Worm (Caenorhabditis elegans) whole organism, L2 larva: Measurements from ENCODE around the gene kdin-1.

Experiments
- ZK546.5 ChIP-seq: sonication (generic microtip); optimal IDR thresholded peaks from 2 replicates; lab custom pipeline; 2017; ENCODE audit warnings: missing biosample characterization, missing genetic modification characterization
- ama-1 ChIP-seq: fragments of 150-350 bp; optimal IDR thresholded peaks from 2 replicates; lab custom pipeline; 2018; ENCODE audit warnings: inconsistent platforms
- ceh-82 ChIP-seq: fragments of 150-350 bp; optimal IDR thresholded peaks from 2 replicates; lab custom pipeline; 2014; ENCODE audit warnings: missing biosample characterization, missing genetic modification characterization
- elt-3 ChIP-seq: sonication (generic microtip); optimal IDR thresholded peaks from 2 replicates; lab custom pipeline; 2017; ENCODE audit warnings: missing biosample characterization, missing genetic modification characterization
- nhr-23 ChIP-seq: fragments of 150-350 bp; optimal IDR thresholded peaks from 2 replicates; lab custom pipeline; 2014; ENCODE audit warnings: missing biosample characterization, missing genetic modification reagents, missing genetic modification characterization
- skn-1 ChIP-seq: sonication (generic microtip); optimal IDR thresholded peaks from 2 replicates; lab custom pipeline; 2017; ENCODE audit warnings: missing biosample characterization, missing genetic modification characterization
- snpc-4 ChIP-seq: fragments of 150-350 bp; optimal IDR thresholded peaks from 2 replicates; lab custom pipeline; 2014; ENCODE audit warnings: missing biosample characterization, missing genetic modification characterization

- TF ChIP-seq elt-3 (tag; lab: Kevin White, UChicago): no peak
- TF ChIP-seq nhr-23 (tag; lab: Kevin White, UChicago): no peak
- TF ChIP-seq ceh-82 (tag; lab: Kevin White, UChicago): no peak
- no peak for TF ChIP-seq snpc-4
- TF ChIP-seq skn-1 (tag; lab: Kevin White, UChicago): no peak
- no peak for TF ChIP-seq ama-1 (lab: Kevin White, UChicago)
- TF ChIP-seq ZK546.5 (tag; lab: Kevin White, UChicago): no peak
Measured at ce11 chrIV:11092502-11093080, 54.1 kb downstream of the kdin-1 start, which contains the start of gene bcc-1.
